Fruit fly (Drosophila melanogaster) whole organism, embryonic: ENCODE results near the gene CG43165.

Experiments used
- Blimp-1 ChIP-seq: fragments of 200-800 bp; sonication (Bioruptor generic); optimal IDR thresholded peaks from 3 replicates; lab custom pipeline; 2018; ENCODE audit warnings: missing biosample characterization, missing genetic modification characterization, mild to moderate bottlenecking, moderate library complexity, missing genetic modification reagents
- BtbVII ChIP-seq: fragments of 200-800 bp; sonication (Bioruptor generic); optimal IDR thresholded peaks from 3 replicates; lab custom pipeline; 2017; ENCODE audit warnings: missing biosample characterization, mild to moderate bottlenecking, missing genetic modification characterization
- CG12219 ChIP-seq: fragments of 200-800 bp; sonication (Bioruptor generic); optimal IDR thresholded peaks from 3 replicates; lab custom pipeline; 2018; ENCODE audit warnings: missing biosample characterization, mild to moderate bottlenecking, missing genetic modification characterization
- CG14014 ChIP-seq: fragments of 200-800 bp; sonication (Bioruptor generic); IDR thresholded peaks from 2 replicates; pipeline ENCODE4 v1.3.6; 2022; ENCODE audit warnings: missing biosample characterization, missing genetic modification characterization
- CG15696 ChIP-seq: fragments of 200-800 bp; sonication (Bioruptor generic); optimal IDR thresholded peaks from 2 replicates; lab custom pipeline; 2019; ENCODE audit warnings: missing biosample characterization, mild to moderate bottlenecking, missing genetic modification characterization, moderate library complexity
- CG17328 ChIP-seq: fragments of 200-800 bp; sonication (Bioruptor generic); IDR thresholded peaks from 2 replicates; pipeline ENCODE4 v1.3.6; 2022; ENCODE audit warnings: missing biosample characterization, missing genetic modification characterization
- CG1792 ChIP-seq: fragments of 200-800 bp; sonication (Bioruptor generic); optimal IDR thresholded peaks from 2 replicates; lab custom pipeline; 2016; ENCODE audit warnings: missing biosample characterization, missing genetic modification characterization
- CG2199 ChIP-seq: fragments of 200-800 bp; sonication (Bioruptor generic); IDR thresholded peaks from 3 replicates; pipeline ENCODE4 v1.3.6; 2022; ENCODE audit warnings: missing biosample characterization, missing genetic modification characterization
- CG2712 ChIP-seq: fragments of 200-800 bp; optimal IDR thresholded peaks from 3 replicates; lab custom pipeline; 2019; ENCODE audit warnings: missing biosample characterization, mild to moderate bottlenecking, missing genetic modification characterization, moderate library complexity
- CG31365 ChIP-seq: fragments of 200-800 bp; sonication (Bioruptor generic); optimal IDR thresholded peaks from 2 replicates; lab custom pipeline; 2018; ENCODE audit warnings: missing biosample characterization, mild to moderate bottlenecking, missing genetic modification characterization
- CG31388 ChIP-seq: fragments of 200-800 bp; sonication (Bioruptor generic); optimal IDR thresholded peaks from 2 replicates; lab custom pipeline; 2016; ENCODE audit warnings: missing biosample characterization, missing genetic modification characterization
- CG31441 ChIP-seq: fragments of 200-800 bp; sonication (Bioruptor generic); IDR thresholded peaks from 2 replicates; pipeline ENCODE4 v1.3.6; 2022; ENCODE audit warnings: missing biosample characterization, missing genetic modification characterization
- CG3163 ChIP-seq: fragments of 200-800 bp; sonication (Bioruptor generic); optimal IDR thresholded peaks from 3 replicates; lab custom pipeline; 2016; ENCODE audit warnings: missing biosample characterization, missing genetic modification characterization
- CG42726 ChIP-seq: fragments of 200-800 bp; sonication (Bioruptor generic); IDR thresholded peaks from 2 replicates; pipeline ENCODE4 v1.3.6; 2022; ENCODE audit warnings: missing biosample characterization, missing genetic modification characterization; ENCODE audit not compliant: partially characterized antibody
- CG4404 ChIP-seq: fragments of 200-800 bp; sonication (Bioruptor generic); IDR thresholded peaks from 2 replicates; pipeline ENCODE4 v1.3.6; 2022; ENCODE audit warnings: missing biosample characterization, missing genetic modification characterization
- CG5245 ChIP-seq: fragments of 200-800 bp; sonication (Bioruptor generic); optimal IDR thresholded peaks from 3 replicates; lab custom pipeline; 2016; ENCODE audit warnings: missing biosample characterization, missing genetic modification characterization
- CG7556 ChIP-seq: fragments of 200-800 bp; sonication (Bioruptor generic); optimal IDR thresholded peaks from 2 replicates; lab custom pipeline; 2017; ENCODE audit warnings: missing biosample characterization, mild to moderate bottlenecking, missing genetic modification characterization
- Deaf1 ChIP-seq: fragments of 200-800 bp; optimal IDR thresholded peaks from 3 replicates; lab custom pipeline; 2019; ENCODE audit warnings: missing biosample characterization, mild to moderate bottlenecking, missing genetic modification characterization, moderate library complexity
- Dp ChIP-seq: fragments of 200-800 bp; sonication (Bioruptor generic); optimal IDR thresholded peaks from 2 replicates; lab custom pipeline; 2018; ENCODE audit warnings: missing biosample characterization, mild to moderate bottlenecking, missing genetic modification characterization, moderate library complexity
- Drgx ChIP-seq: fragments of 200-800 bp; sonication (Bioruptor generic); IDR thresholded peaks from 2 replicates; pipeline ENCODE4 v1.3.6; 2022; ENCODE audit warnings: missing biosample characterization, missing genetic modification characterization
- Elba2 ChIP-seq: fragments of 200-800 bp; sonication (Bioruptor generic); optimal IDR thresholded peaks from 3 replicates; lab custom pipeline; 2016; ENCODE audit warnings: missing biosample characterization, missing genetic modification characterization
- Ets65A ChIP-seq: fragments of 200-800 bp; sonication (Bioruptor generic); peaks from one replicate; lab custom pipeline; 2016; ENCODE audit warnings: missing biosample characterization, missing genetic modification characterization
- HLH3B ChIP-seq: fragments of 200-800 bp; sonication (Bioruptor generic); IDR thresholded peaks from 2 replicates; pipeline ENCODE4 v1.3.6; 2022; ENCODE audit warnings: missing biosample characterization, missing genetic modification characterization
- Hsf ChIP-seq: fragments of 200-800 bp; sonication (Bioruptor generic); optimal IDR thresholded peaks from 3 replicates; lab custom pipeline; 2016; ENCODE audit warnings: missing biosample characterization, missing genetic modification characterization
- Med ChIP-seq: fragments of 200-800 bp; sonication (Bioruptor generic); peaks from one replicate; lab custom pipeline; 2016; ENCODE audit warnings: missing biosample characterization, missing genetic modification characterization, mild to moderate bottlenecking, inconsistent platforms, moderate library complexity
- Nf-YB ChIP-seq: fragments of 200-800 bp; sonication (Bioruptor generic); optimal IDR thresholded peaks from 3 replicates; lab custom pipeline; 2019; ENCODE audit warnings: missing biosample characterization, mild to moderate bottlenecking, missing genetic modification characterization, moderate library complexity
- NfI ChIP-seq: fragments of 200-800 bp; sonication (Bioruptor generic); optimal IDR thresholded peaks from 3 replicates; lab custom pipeline; 2018; ENCODE audit warnings: missing biosample characterization, mild to moderate bottlenecking, missing genetic modification characterization, moderate library complexity
- Poxn ChIP-seq: fragments of 200-800 bp; sonication (Bioruptor generic); IDR thresholded peaks from 2 replicates; pipeline ENCODE4 v1.3.6; 2022; ENCODE audit warnings: missing biosample characterization, missing genetic modification characterization
- Scr ChIP-seq: fragments of 200-800 bp; sonication (Bioruptor generic); IDR thresholded peaks from 2 replicates; pipeline ENCODE4 v1.3.6; 2022; ENCODE audit warnings: missing biosample characterization, missing genetic modification characterization; ENCODE audit not compliant: partially characterized antibody
- amos ChIP-seq: fragments of 200-800 bp; sonication (Bioruptor generic); IDR thresholded peaks from 2 replicates; pipeline ENCODE4 v1.3.6; 2022; ENCODE audit warnings: missing biosample characterization, missing genetic modification characterization; ENCODE audit not compliant: partially characterized antibody
- az2 ChIP-seq: fragments of 200-800 bp; sonication (Bioruptor generic); optimal IDR thresholded peaks from 3 replicates; lab custom pipeline; 2016; ENCODE audit warnings: missing biosample characterization, missing genetic modification characterization
- bcd ChIP-seq: fragments of 200-800 bp; sonication (Bioruptor generic); optimal IDR thresholded peaks from 2 replicates; lab custom pipeline; 2017; ENCODE audit warnings: missing biosample characterization, mild to moderate bottlenecking, missing genetic modification characterization
- ci ChIP-seq: fragments of 200-800 bp; sonication (Bioruptor generic); IDR thresholded peaks from 3 replicates; pipeline ENCODE4 v1.3.6; 2022; ENCODE audit warnings: missing biosample characterization, missing genetic modification characterization
- disco-r ChIP-seq: fragments of 200-800 bp; sonication (Bioruptor generic); optimal IDR thresholded peaks from 2 replicates; lab custom pipeline; 2016; ENCODE audit warnings: missing biosample characterization, missing genetic modification characterization
- dm ChIP-seq: fragments of 200-800 bp; sonication (Bioruptor generic); optimal IDR thresholded peaks from 3 replicates; lab custom pipeline; 2016; ENCODE audit warnings: missing biosample characterization, missing genetic modification characterization
- dmrt11E ChIP-seq: fragments of 200-800 bp; sonication (Bioruptor generic); optimal IDR thresholded peaks from 3 replicates; lab custom pipeline; 2018; ENCODE audit warnings: missing biosample characterization, mild to moderate bottlenecking, missing genetic modification characterization, moderate library complexity
- dmrt99B ChIP-seq: fragments of 200-800 bp; sonication (Bioruptor generic); optimal IDR thresholded peaks from 2 replicates; lab custom pipeline; 2018; ENCODE audit warnings: missing biosample characterization, mild to moderate bottlenecking, missing genetic modification characterization, moderate library complexity
- dysf ChIP-seq: fragments of 200-800 bp; sonication (Bioruptor generic); IDR thresholded peaks from 3 replicates; pipeline ENCODE4 v1.3.6; 2022; ENCODE audit warnings: missing biosample characterization, missing genetic modification characterization
- gcm2 ChIP-seq: fragments of 200-800 bp; sonication (Bioruptor generic); optimal IDR thresholded peaks from 2 replicates; lab custom pipeline; 2016; ENCODE audit warnings: missing biosample characterization, missing genetic modification characterization
- kay ChIP-seq: fragments of 200-800 bp; sonication (Bioruptor generic); optimal IDR thresholded peaks from 2 replicates; lab custom pipeline; 2016; ENCODE audit warnings: missing biosample characterization, missing genetic modification characterization
- klu ChIP-seq: fragments of 200-800 bp; sonication (Bioruptor generic); IDR thresholded peaks from 2 replicates; pipeline ENCODE4 v1.3.6; 2022; ENCODE audit warnings: missing biosample characterization, missing genetic modification characterization
- lilli ChIP-seq: fragments of 200-800 bp; sonication (Bioruptor generic); optimal IDR thresholded peaks from 3 replicates; lab custom pipeline; 2016; ENCODE audit warnings: missing biosample characterization, missing genetic modification characterization
- lmd ChIP-seq: fragments of 200-800 bp; sonication (Bioruptor generic); IDR thresholded peaks from 2 replicates; pipeline ENCODE4 v1.3.6; 2022; ENCODE audit warnings: missing biosample characterization, missing genetic modification characterization
- pan ChIP-seq, 4 experiments: fragments of >200 bp in 3 of 4; fragments of 200-800 bp in 1 of 4; sonication (Bioruptor generic) in 1 of 4; optimal IDR thresholded peaks in 3 of 4; IDR thresholded peaks in 1 of 4; 2 replicates each; pipeline versions ENCODE4 v1.3.6 to Lab custom; 2017 to 2022; ENCODE audit warnings: missing biosample characterization in 2 of 4, missing genetic modification characterization in 2 of 4, mixed read lengths in 1 of 4
- pho ChIP-seq: fragments of 200-800 bp; sonication (Bioruptor generic); optimal IDR thresholded peaks from 2 replicates; lab custom pipeline; 2016; ENCODE audit warnings: missing biosample characterization, missing genetic modification characterization
- repo ChIP-seq: fragments of 200-800 bp; sonication (Bioruptor generic); optimal IDR thresholded peaks from 2 replicates; lab custom pipeline; 2016; ENCODE audit warnings: missing biosample characterization, missing genetic modification characterization
- slbo ChIP-seq: fragments of 200-800 bp; sonication (Bioruptor generic); IDR thresholded peaks from 2 replicates; pipeline ENCODE4 v1.3.6; 2022; ENCODE audit warnings: missing biosample characterization, missing genetic modification characterization
- stwl ChIP-seq: fragments of 200-800 bp; sonication (Bioruptor generic); optimal IDR thresholded peaks from 3 replicates; lab custom pipeline; 2018; ENCODE audit warnings: missing biosample characterization, mild to moderate bottlenecking, missing genetic modification characterization, moderate library complexity

CG43165 gene

DNA sequence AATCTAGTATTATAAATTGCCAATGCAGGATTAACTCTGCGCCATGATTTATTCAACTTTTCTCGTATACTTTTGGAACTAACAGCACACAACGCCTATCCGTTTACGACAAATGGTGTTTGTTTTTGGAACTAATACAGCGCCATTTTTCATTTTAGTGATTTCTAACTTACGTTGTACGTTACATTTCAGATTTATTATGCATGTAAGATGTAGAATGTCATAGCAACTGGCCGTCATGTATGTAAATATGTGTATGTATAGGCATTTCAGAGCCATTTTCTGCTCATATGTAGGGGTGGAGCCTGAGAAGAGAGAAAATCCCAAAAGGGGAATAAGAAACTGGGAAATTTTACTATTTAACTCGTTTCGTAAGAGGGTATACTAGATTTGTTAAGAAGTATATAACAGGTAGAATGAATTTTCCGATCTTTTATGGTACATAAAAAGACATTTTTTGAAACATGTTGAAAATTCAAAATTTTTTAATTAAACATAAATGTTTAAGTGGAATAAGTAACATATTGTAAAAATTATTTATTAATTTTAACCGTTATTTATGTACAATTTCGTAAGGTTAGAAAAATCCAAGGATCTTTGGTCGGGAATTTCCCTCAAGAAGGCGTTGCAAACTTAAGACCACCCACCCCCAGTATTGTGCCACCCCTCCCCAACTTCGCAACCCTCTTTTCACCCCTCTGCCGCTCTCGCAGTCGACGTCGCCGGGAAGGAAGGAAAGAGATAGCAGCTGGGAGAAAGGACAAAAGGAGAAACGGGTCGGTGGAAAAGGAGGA, 37.3 kb downstream of the CG43165 start (continued):
- TF ChIP-seq az2 (GFP tag; lab: Kevin White, UChicago) (peak; percentile 62), CG3163 (GFP tag; lab: Kevin White, UChicago) (peak; percentile 89), dm (peak; percentile 40), BtbVII (no peak), Dp (GFP tag; lab: Kevin White, UChicago) (peak; percentile 19), CG31441 (GFP tag; lab: Robert Waterston, UW) (peak; percentile 8; the same call in 1 of the 2 replicates), dmrt11E (tag; lab: Kevin White, UChicago) (peak; percentile 45), kay (GFP tag; lab: Kevin White, UChicago) (peak; percentile 54), Hsf (peak; percentile 80), CG2199 (GFP tag; lab: Robert Waterston, UW) (peak; percentile 73; the same call in 1 of the 3 replicates), stwl (tag; lab: Kevin White, UChicago) (peak; percentile 69), CG14014 (GFP tag; lab: Robert Waterston, UW) (0 out of 2 replicates have a peak, but pooled peaks have one; percentile 35), Nf-YB (GFP tag; lab: Kevin White, UChicago) (peak; percentile 86), CG12219 (GFP tag; lab: Kevin White, UChicago) (no peak), amos (GFP tag; lab: Robert Waterston, UW) (peak; percentile 83; the same call in 1 of the 2 replicates), Elba2 (GFP tag; lab: Kevin White, UChicago) (peak; percentile 34), Deaf1 (tag; lab: Kevin White, UChicago) (peak; percentile 5), CG5245 (GFP tag; lab: Kevin White, UChicago) (peak; percentile 74), CG4404 (no peak), Blimp-1 (peak; percentile 55), HLH3B (GFP tag; lab: Robert Waterston, UW) (peak; percentile 15; the same call in 1 of the 2 replicates), lilli (GFP tag; lab: Kevin White, UChicago) (peak; percentile 32), CG31365 (tag; lab: Kevin White, UChicago) (peak; percentile 55), CG17328 (peak; percentile 51; the same call in 1 of the 2 replicates), Scr (GFP tag; lab: Robert Waterston, UW) (no peak), Ets65A (peak; percentile 93), Drgx (GFP tag; lab: Robert Waterston, UW) (peak; percentile 81), bcd (GFP tag; lab: Kevin White, UChicago) (peak; percentile 50), lmd (peak; percentile 55), ci (GFP tag; lab: Robert Waterston, UW) (peak; percentile 84; the same call in 2 of the 3 replicates), NfI (GFP tag; lab: Kevin White, UChicago) (peak; percentile 59), disco-r (peak; percentile 10), repo (GFP tag; lab: Kevin White, UChicago) (peak; percentile 15), CG15696 (tag; lab: Kevin White, UChicago) (peak; percentile 84), dysf (peak; percentile 3; the same call in 1 of the 3 replicates), Med (GFP tag; lab: Kevin White, UChicago) (peak; percentile 96), dmrt99B (tag; lab: Kevin White, UChicago) (peak; percentile 40), CG1792 (GFP tag; lab: Kevin White, UChicago) (peak; percentile 54), CG42726 (GFP tag; lab: Robert Waterston, UW) (peak; percentile 90), pho (peak; percentile 65), pan (optimal IDR thresholded peaks at IDR 0.05; lab: Kevin White, UChicago) (no peak), pan (GFP tag; optimal IDR thresholded peaks at IDR 0.05 in 1 of 2, IDR thresholded peaks at IDR 0.05 in 1 of 2) (peak in 1 of 2 experiments; percentile 35), gcm2 (GFP tag; lab: Kevin White, UChicago) (peak; percentile 18), Poxn (GFP tag; lab: Robert Waterston, UW) (no peak), klu (GFP tag; lab: Robert Waterston, UW) (no peak), slbo (GFP tag; lab: Robert Waterston, UW) (peak; percentile 52; the same call in 1 of the 2 replicates), CG2712 (tag; lab: Kevin White, UChicago) (peak; percentile 71), CG7556 (GFP tag; lab: Kevin White, UChicago) (peak; percentile 34), CG31388 (GFP tag; lab: Kevin White, UChicago) (peak; percentile 0)
